Fruit fly (Drosophila melanogaster): ENCODE results near the gene CG5391.

CG5391 gene

DNA sequence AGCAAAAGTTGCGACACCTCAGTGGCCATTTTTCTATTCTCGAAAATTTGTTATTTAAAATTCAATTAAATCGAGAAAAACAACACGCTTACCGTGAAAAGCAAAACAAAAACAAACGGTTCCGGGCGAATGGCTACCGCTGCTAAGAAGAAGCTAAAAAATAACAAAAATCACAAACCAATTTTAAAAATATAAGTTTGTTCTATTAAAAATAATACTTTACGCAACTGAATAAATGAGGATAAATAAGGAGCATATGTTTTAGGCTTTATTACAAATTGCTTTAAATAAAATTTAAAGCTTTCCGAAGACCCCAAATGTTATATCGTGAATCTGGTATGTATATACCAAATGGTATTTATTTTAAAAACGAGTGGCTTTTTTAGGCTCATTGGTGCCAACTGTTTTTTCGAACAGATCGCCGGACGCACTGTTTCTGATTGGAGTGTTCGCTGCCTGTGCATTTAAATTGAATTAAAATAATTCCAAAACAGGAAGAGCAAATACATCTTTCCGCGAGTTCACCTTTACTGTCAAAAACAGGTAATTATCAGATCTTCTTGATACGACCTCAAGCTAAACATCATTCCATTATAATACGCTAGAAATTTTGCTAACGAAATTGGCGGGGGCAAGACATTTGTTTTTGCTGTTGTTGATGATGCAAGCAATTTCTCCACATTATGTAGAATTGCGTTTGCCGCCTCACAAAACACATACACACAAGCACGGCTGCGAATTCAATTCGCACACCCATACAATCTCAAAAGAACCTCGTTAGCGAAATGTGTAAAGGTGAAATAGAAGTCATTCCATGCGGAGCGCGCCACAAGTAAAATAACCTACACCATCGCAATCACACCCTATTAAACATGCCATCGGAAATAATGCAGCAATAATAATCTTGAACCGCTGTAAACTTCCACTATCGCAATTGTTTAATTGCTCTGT is 33.5 kb upstream of the CG5391 start, which contains the start of the genes Polr3F and PyK:
Polr3F (minus strand) TSS at position 248 of the 951 bp plus-strand sequence.
PyK (plus strand) TSS at position 411 of the 951 bp plus-strand sequence.
- TF ChIP-seq ERR (GFP tag; optimal IDR thresholded peaks at IDR 0.05) (peak; percentile 93), wek (GFP tag; optimal IDR thresholded peaks at IDR 0.05) (peak; percentile 96), CG7556 (GFP tag; optimal IDR thresholded peaks at IDR 0.05) (peak; percentile 5), yki (optimal IDR thresholded peaks at IDR 0.05) (no peak), CG30020 (tag; optimal IDR thresholded peaks at IDR 0.05) (peak; percentile 38), CG8290 (GFP tag; optimal IDR thresholded peaks at IDR 0.05) (no peak), CG8290 (tag; optimal IDR thresholded peaks at IDR 0.05) (peak in 1 of 2 experiments; percentile 40), CG10321 (GFP tag; IDR thresholded peaks at IDR 0.05) (no peak), Hsf (GFP tag; optimal IDR thresholded peaks at IDR 0.05) (peak; percentile 22), phol (tag; optimal IDR thresholded peaks at IDR 0.05) (peak; percentile 47), CG14710 (tag; optimal IDR thresholded peaks at IDR 0.05) (peak; percentile 93), dmrt99B (tag; optimal IDR thresholded peaks at IDR 0.05) (peak; percentile 3), Med (GFP tag) (peak; percentile 60), CG15514 (GFP tag; optimal IDR thresholded peaks at IDR 0.05) (peak; percentile 66), CG18764 (GFP tag; optimal IDR thresholded peaks at IDR 0.05) (no peak), Atf-2 (GFP tag; optimal IDR thresholded peaks at IDR 0.05) (no peak), cg (GFP tag; optimal IDR thresholded peaks at IDR 0.05) (peak; percentile 25), chinmo (GFP tag; IDR thresholded peaks at IDR 0.05; ENCODE audit: partially characterized antibody) (no peak), CG14014 (GFP tag; IDR thresholded peaks at IDR 0.05) (peak; percentile 48; the same call in 1 of the 2 replicates), Lhr (GFP tag; optimal IDR thresholded peaks at IDR 0.05) (peak; percentile 34), cwo (GFP tag; optimal IDR thresholded peaks at IDR 0.05) (no peak), vvl (GFP tag; IDR thresholded peaks at IDR 0.05) (peak; percentile 25; the same call in 1 of the 2 replicates), CoRest (tag; optimal IDR thresholded peaks at IDR 0.05) (peak; percentile 52), CG18619 (GFP tag; optimal IDR thresholded peaks at IDR 0.05) (no peak), dpn (GFP tag; optimal IDR thresholded peaks at IDR 0.05) (peak in 1 of 2 experiments; percentile 23), bigmax (GFP tag; optimal IDR thresholded peaks at IDR 0.05) (no peak), CG10267 (tag; optimal IDR thresholded peaks at IDR 0.05) (peak; percentile 60), gem (tag; optimal IDR thresholded peaks at IDR 0.05) (peak; percentile 59), Spps (tag; optimal IDR thresholded peaks at IDR 0.05) (no peak), otp (GFP tag; IDR thresholded peaks at IDR 0.05) (no peak; the same call in 2 of the 3 replicates), pho (GFP tag; optimal IDR thresholded peaks at IDR 0.05) (peak; percentile 25), CG13775 (GFP tag; optimal IDR thresholded peaks at IDR 0.05) (peak; percentile 40), CG2120 (GFP tag; optimal IDR thresholded peaks at IDR 0.05) (peak; percentile 52), CG9727 (GFP tag; optimal IDR thresholded peaks at IDR 0.05) (peak; percentile 41), CG6254 (GFP tag; optimal IDR thresholded peaks at IDR 0.05) (no peak), Dek (tag; optimal IDR thresholded peaks at IDR 0.05) (peak; percentile 3), hkb (optimal IDR thresholded peaks at IDR 0.05) (no peak), hkb (GFP tag; IDR thresholded peaks at IDR 0.05) (peak; percentile 28), tup (GFP tag; optimal IDR thresholded peaks at IDR 0.05) (no peak), lilli (GFP tag; optimal IDR thresholded peaks at IDR 0.05) (peak; percentile 56), PHDP (tag; optimal IDR thresholded peaks at IDR 0.05) (peak; percentile 56), zen (tag; optimal IDR thresholded peaks at IDR 0.05) (peak; percentile 28), Hr51 (GFP tag; optimal IDR thresholded peaks at IDR 0.05) (peak in 1 of 2 experiments; percentile 56), slbo (GFP tag; IDR thresholded peaks at IDR 0.05) (0 out of 2 replicates have a peak, but pooled peaks have one; percentile 17), Dip3 (GFP tag; optimal IDR thresholded peaks at IDR 0.05) (peak; percentile 10), CG11504 (tag; optimal IDR thresholded peaks at IDR 0.05) (peak; percentile 49), C15 (GFP tag; IDR thresholded peaks at IDR 0.05) (no peak), Aef1 (GFP tag; IDR thresholded peaks at IDR 0.05) (peak; percentile 12; the same call in 1 of the 3 replicates)

Measured in whole organism, embryonic.